Fruit fly (Drosophila melanogaster) S2 (cell line): ENCODE data around the gene CG17572.

Experiments used
- CG8478 ChIP-seq: fragments of >200 bp; optimal IDR thresholded peaks from 2 replicates; lab custom pipeline; 2018
- CTCF ChIP-seq, 2 experiments: fragments of >200 bp; optimal IDR thresholded peaks; 2 replicates each; lab custom pipeline; 2018

dm6 chr2L:19051534-19052100, 22.3 kb downstream of the CG17572 start, which contains the start of gene Rpn3:
- TF ChIP-seq CTCF (optimal IDR thresholded peaks at IDR 0.05; lab: Kevin White, UChicago) (no peak), CG8478 (no peak)
